Fruit fly (Drosophila melanogaster): Measurements from ENCODE around the gene chm.

chm gene

DNA sequence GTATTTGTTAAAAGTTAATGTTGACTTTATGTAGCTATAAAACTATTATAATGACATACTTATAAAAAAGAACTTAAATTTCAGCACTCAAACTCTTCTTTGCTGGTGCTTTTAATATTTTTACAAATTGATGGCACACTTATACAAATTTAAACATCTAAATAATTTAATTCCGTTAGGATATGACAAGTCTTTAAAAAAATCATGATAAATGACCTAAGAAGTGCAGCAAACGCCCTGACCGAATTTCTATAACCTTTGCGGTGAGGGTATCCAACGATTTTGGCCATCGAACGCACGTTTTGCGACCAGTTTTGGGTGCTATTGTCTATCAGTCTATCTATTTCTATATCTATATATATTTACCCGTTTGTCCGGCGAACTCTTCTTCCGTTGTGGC is 30.7 kb downstream of the chm start:
- TF ChIP-seq nmo (GFP tag; optimal IDR thresholded peaks at IDR 0.05) (peak; percentile 5), CG11504 (tag; optimal IDR thresholded peaks at IDR 0.05) (peak; percentile 49), Ada2b (GFP tag; IDR thresholded peaks at IDR 0.05) (peak; percentile 56), Dbx (GFP tag; IDR thresholded peaks at IDR 0.05) (peak; percentile 48; the same call in 1 of the 3 replicates), dmrt99B (tag; optimal IDR thresholded peaks at IDR 0.05) (peak; percentile 41), Hsf (GFP tag; optimal IDR thresholded peaks at IDR 0.05) (no peak), dpn (GFP tag; optimal IDR thresholded peaks at IDR 0.05) (peak in 1 of 2 experiments; percentile 1), CG1233 (GFP tag; optimal IDR thresholded peaks at IDR 0.05) (no peak), gro (GFP tag; optimal IDR thresholded peaks at IDR 0.05) (peak; percentile 14), CG10147 (GFP tag; optimal IDR thresholded peaks at IDR 0.05) (peak; percentile 57), emc (GFP tag; optimal IDR thresholded peaks at IDR 0.05) (no peak), CG2120 (GFP tag; optimal IDR thresholded peaks at IDR 0.05) (peak; percentile 69), CG9876 (GFP tag; optimal IDR thresholded peaks at IDR 0.05) (no peak), NFAT (GFP tag; IDR thresholded peaks at IDR 0.05) (peak; percentile 45), Dek (tag; optimal IDR thresholded peaks at IDR 0.05) (peak; percentile 42), CG7839 (tag; optimal IDR thresholded peaks at IDR 0.05) (peak; percentile 51), H2.0 (GFP tag; IDR thresholded peaks at IDR 0.05) (peak; percentile 28; the same call in 1 of the 2 replicates), gcm (GFP tag; optimal IDR thresholded peaks at IDR 0.05) (no peak), BtbVII (GFP tag; optimal IDR thresholded peaks at IDR 0.05) (peak; percentile 24), CG8290 (GFP tag; optimal IDR thresholded peaks at IDR 0.05) (no peak), CG8290 (tag; optimal IDR thresholded peaks at IDR 0.05) (no peak), Meics (GFP tag; optimal IDR thresholded peaks at IDR 0.05) (peak; percentile 51), Sox100B (GFP tag; optimal IDR thresholded peaks at IDR 0.05) (peak; percentile 5), CG13424 (tag; optimal IDR thresholded peaks at IDR 0.05) (peak; percentile 24), D19A (tag; optimal IDR thresholded peaks at IDR 0.05) (peak; percentile 17), vvl (GFP tag; IDR thresholded peaks at IDR 0.05) (peak; percentile 44; the same call in 1 of the 2 replicates), D19B (GFP tag; optimal IDR thresholded peaks at IDR 0.05) (peak; percentile 29), Nf-YC (tag; optimal IDR thresholded peaks at IDR 0.05) (peak; percentile 29), CG7556 (GFP tag; optimal IDR thresholded peaks at IDR 0.05) (peak; percentile 39), CG10366 (GFP tag; IDR thresholded peaks at IDR 0.05) (peak; percentile 25; the same call in 1 of the 2 replicates), tx (GFP tag; optimal IDR thresholded peaks at IDR 0.05) (no peak), CG4730 (GFP tag; IDR thresholded peaks at IDR 0.05) (peak; percentile 43; the same call in 1 of the 2 replicates), zen2 (GFP tag; IDR thresholded peaks at IDR 0.05; ENCODE audit: partially characterized antibody) (no peak), CG9932 (GFP tag; IDR thresholded peaks at IDR 0.05) (peak; percentile 78), nerfin-1 (tag; optimal IDR thresholded peaks at IDR 0.05) (no peak), MESR4 (GFP tag; optimal IDR thresholded peaks at IDR 0.05) (no peak), prd (optimal IDR thresholded peaks at IDR 0.05) (no peak), prd (GFP tag; IDR thresholded peaks at IDR 0.05) (peak; percentile 49; the same call in 1 of the 3 replicates), Taf1 (GFP tag; IDR thresholded peaks at IDR 0.05) (peak; percentile 37; the same call in 1 of the 2 replicates), Hr51 (GFP tag; optimal IDR thresholded peaks at IDR 0.05) (peak in 1 of 2 experiments; percentile 46), ranshi (GFP tag; IDR thresholded peaks at IDR 0.05) (peak; percentile 21; the same call in 1 of the 2 replicates), Xbp1 (GFP tag; optimal IDR thresholded peaks at IDR 0.05) (peak; percentile 17), CG31224 (GFP tag; IDR thresholded peaks at IDR 0.05) (peak; percentile 63; the same call in 1 of the 2 replicates), tin (GFP tag; optimal IDR thresholded peaks at IDR 0.05) (peak; percentile 15), Sox102F (GFP tag; optimal IDR thresholded peaks at IDR 0.05) (peak; percentile 15), Gug (GFP tag; IDR thresholded peaks at IDR 0.05) (peak; percentile 56; the same call in 2 of the 4 replicates), CG4424 (GFP tag; optimal IDR thresholded peaks at IDR 0.05) (no peak), Pdp1 (GFP tag; optimal IDR thresholded peaks at IDR 0.05) (peak in 1 of 2 experiments; percentile 12), CG12155 (GFP tag; optimal IDR thresholded peaks at IDR 0.05) (peak; percentile 23), CG13624 (GFP tag; optimal IDR thresholded peaks at IDR 0.05) (peak; percentile 15), Nf-YB (GFP tag; optimal IDR thresholded peaks at IDR 0.05) (no peak)

Data from whole organism, embryonic.